Comparison of ENCODE assay signal across 3 fruit fly cellular contexts in genomic region chr3R:24906648-24907047, dm6.
TF ChIP-seq lines count a peak whose summit lies in the region.

No protein-coding gene starts in this region.

- TF ChIP-seq CTCF in whole organism, embryonic (GFP tag; optimal IDR thresholded peaks at IDR 0.05; lab: Kevin White, UChicago), result no peak

TF ChIP-seq in whole organism, embryonic, 481 proteins besides CTCF, POLR2A, EP300 and RAD21:
- TF ChIP-seq CG7372 (GFP tag; IDR thresholded peaks at IDR 0.05; lab: Robert Waterston, UW) (0 out of 2 replicates have a peak, but pooled peaks have one; percentile 1), Drgx (GFP tag; IDR thresholded peaks at IDR 0.05; lab: Robert Waterston, UW) (peak; percentile 46; the same call in 1 of the 2 replicates), sens (GFP tag; lab: Kevin White, UChicago) (peak; percentile 35), shn (GFP tag; optimal IDR thresholded peaks at IDR 0.05; lab: Kevin White, UChicago) (no peak), crp (GFP tag; optimal IDR thresholded peaks at IDR 0.05; lab: Kevin White, UChicago) (no peak)

TF ChIP-seq in whole organism, prepupa, 60 proteins besides CTCF, POLR2A, EP300 and RAD21:
- TF ChIP-seq Sox14 (GFP tag; optimal IDR thresholded peaks at IDR 0.05; lab: Kevin White, UChicago) (no peak), CG8119 (GFP tag; IDR thresholded peaks at IDR 0.05; lab: Robert Waterston, UW) (peak; percentile 52), Eip78C (GFP tag; lab: Kevin White, UChicago) (peak; percentile 55), achi (GFP tag; optimal IDR thresholded peaks at IDR 0.05; lab: Kevin White, UChicago) (no peak), CG15336 (GFP tag; IDR thresholded peaks at IDR 0.05; lab: Robert Waterston, UW) (peak; percentile 55), CG6276 (GFP tag; optimal IDR thresholded peaks at IDR 0.05; lab: Kevin White, UChicago) (peak; percentile 46), Hr4 (GFP tag; optimal IDR thresholded peaks at IDR 0.05; lab: Kevin White, UChicago) (peak; percentile 19), CG32006 (GFP tag; optimal IDR thresholded peaks at IDR 0.05; lab: Kevin White, UChicago) (peak; percentile 17), eg (GFP tag; IDR thresholded peaks at IDR 0.05; lab: Robert Waterston, UW) (peak; percentile 61; the same call in 2 of the 3 replicates), pdm3 (GFP tag; optimal IDR thresholded peaks at IDR 0.05; lab: Kevin White, UChicago) (no peak)

TF ChIP-seq in whole organism, pupa, 21 proteins besides CTCF, POLR2A, EP300 and RAD21:
- TF ChIP-seq Ets98B (GFP tag; IDR thresholded peaks at IDR 0.05; lab: Robert Waterston, UW) (peak; percentile 25; the same call in 1 of the 2 replicates), CG8301 (tag; optimal IDR thresholded peaks at IDR 0.05; lab: Kevin White, UChicago) (peak; percentile 9), D1 (tag; optimal IDR thresholded peaks at IDR 0.05; lab: Kevin White, UChicago) (no peak), CG14655 (GFP tag; optimal IDR thresholded peaks at IDR 0.05; lab: Kevin White, UChicago) (no peak), Pif1B (GFP tag; optimal IDR thresholded peaks at IDR 0.05; lab: Kevin White, UChicago) (no peak), CG4496 (GFP tag; IDR thresholded peaks at IDR 0.05; lab: Robert Waterston, UW) (peak; percentile 55; the same call in 1 of the 3 replicates), CG12605 (GFP tag; IDR thresholded peaks at IDR 0.05; lab: Robert Waterston, UW) (peak; percentile 45; the same call in 1 of the 2 replicates), fd96Ca (GFP tag; IDR thresholded peaks at IDR 0.05; lab: Robert Waterston, UW) (0 out of 3 replicates have a peak, but pooled peaks have one; percentile 30), CG34367 (tag; optimal IDR thresholded peaks at IDR 0.05; lab: Kevin White, UChicago) (no peak), CG32121 (GFP tag; IDR thresholded peaks at IDR 0.05; lab: Robert Waterston, UW) (peak; percentile 64)
